Worm (Caenorhabditis elegans) whole organism, L1 larva: ENCODE measurements around the gene ncx-6.

ENCODE experiments used
- ama-1 ChIP-seq: fragments of 150-350 bp; optimal IDR thresholded peaks from 2 replicates; lab custom pipeline; 2014
- mdl-1 ChIP-seq, 2 experiments: fragments of 150-350 bp; optimal IDR thresholded peaks; 2 replicates each; lab custom pipeline; 2014 to 2017; ENCODE audit warnings: missing biosample characterization in 2 of 2, missing genetic modification characterization in 2 of 2, inconsistent platforms in 1 of 2
- nhr-11 ChIP-seq: fragments of 150-350 bp; optimal IDR thresholded peaks from 2 replicates; lab custom pipeline; 2014; ENCODE audit warnings: missing biosample characterization, missing genetic modification characterization
- nhr-12 ChIP-seq: sonication (generic microtip); optimal IDR thresholded peaks from 2 replicates; lab custom pipeline; 2017; ENCODE audit warnings: missing biosample characterization, missing genetic modification characterization
- nhr-237 ChIP-seq: fragments of 150-350 bp; optimal IDR thresholded peaks from 2 replicates; lab custom pipeline; 2014; ENCODE audit warnings: missing biosample characterization, missing genetic modification characterization
- nhr-28 ChIP-seq: fragments of 150-350 bp; optimal IDR thresholded peaks from 2 replicates; lab custom pipeline; 2014; ENCODE audit warnings: missing biosample characterization, missing genetic modification characterization
- nhr-71 ChIP-seq: sonication (generic microtip); optimal IDR thresholded peaks from 2 replicates; lab custom pipeline; 2016; ENCODE audit warnings: mild to moderate bottlenecking, missing genetic modification characterization, moderate library complexity, missing compliant biosample characterization
- nhr-77 ChIP-seq: fragments of 150-350 bp; optimal IDR thresholded peaks from 2 replicates; lab custom pipeline; 2014; ENCODE audit warnings: missing biosample characterization, missing genetic modification characterization
- pqm-1 ChIP-seq: sonication (generic microtip); optimal IDR thresholded peaks from 3 replicates; lab custom pipeline; 2017; ENCODE audit warnings: missing biosample characterization, missing genetic modification characterization
- snpc-4 ChIP-seq: fragments of 150-350 bp; optimal IDR thresholded peaks from 2 replicates; lab custom pipeline; 2014; ENCODE audit warnings: missing biosample characterization, missing genetic modification characterization
- vab-15 ChIP-seq: sonication (generic microtip); optimal IDR thresholded peaks from 2 replicates; lab custom pipeline; 2017; ENCODE audit warnings: missing genotype, mild to moderate bottlenecking, missing genetic modification characterization, missing compliant biosample characterization

- TF ChIP-seq vab-15 (tag; lab: Kevin White, UChicago) (no peak), nhr-12 (tag; lab: Kevin White, UChicago) (no peak), mdl-1 (tag; optimal IDR thresholded peaks at IDR 0.05; lab: Kevin White, UChicago) (no peak), nhr-237 (tag; lab: Kevin White, UChicago) (no peak), pqm-1 (no peak), nhr-11 (tag; lab: Kevin White, UChicago) (no peak), ama-1 (no peak), snpc-4 (tag; lab: Kevin White, UChicago) (no peak), nhr-28 (tag; lab: Kevin White, UChicago) (no peak), nhr-77 (no peak), nhr-71 (tag; lab: Kevin White, UChicago) (no peak)
Measured at ce11 chrIII:9730407-9730806, 16.7 kb upstream of the ncx-6 start.
